Worm (Caenorhabditis elegans) whole organism, L4 larva: ENCODE results near the gene sra-13.
A peak's percentile ranks its signal among the peaks of the same experiment; 100 is the strongest.

Experiments
- D1046.2 ChIP-seq: fragments of 200-800 bp; sonication (Bioruptor generic); IDR thresholded peaks from 2 replicates; pipeline ENCODE4 v1.3.6; 2022; ENCODE audit warnings: missing genetic modification characterization, missing compliant biosample characterization
- F10B5.3 ChIP-seq: sonication (generic microtip); optimal IDR thresholded peaks from 2 replicates; lab custom pipeline; 2016; ENCODE audit warnings: mild to moderate bottlenecking, missing genetic modification characterization, missing compliant biosample characterization
- F49E8.2 ChIP-seq: sonication (generic microtip); optimal IDR thresholded peaks from 2 replicates; lab custom pipeline; 2016; ENCODE audit warnings: missing compliant biosample characterization, mild to moderate bottlenecking, missing genetic modification characterization, borderline replicate concordance
- R02D3.7 ChIP-seq: fragments of 150-350 bp; sonication (generic microtip); optimal IDR thresholded peaks from 3 replicates; lab custom pipeline; 2014; ENCODE audit warnings: missing biosample characterization, missing genetic modification characterization
- T26A8.4 ChIP-seq: fragments of 200-800 bp; sonication (Bioruptor generic); IDR thresholded peaks from 2 replicates; pipeline ENCODE4 v1.3.6; 2022; ENCODE audit warnings: missing genetic modification characterization, missing compliant biosample characterization
- Y105C5A.15 ChIP-seq: fragments of 200-800 bp; sonication (Bioruptor generic); IDR thresholded peaks from 2 replicates; pipeline ENCODE4 v1.3.6; 2022; ENCODE audit warnings: missing genetic modification characterization, missing compliant biosample characterization
- Y48G9A.11 ChIP-seq: fragments of 200-800 bp; sonication (Bioruptor generic); IDR thresholded peaks from 2 replicates; pipeline ENCODE4 v1.3.6; 2022; ENCODE audit warnings: missing genetic modification reagents, missing genetic modification characterization, missing compliant biosample characterization
- ZK337.2 ChIP-seq: fragments of 200-800 bp; sonication (Bioruptor generic); IDR thresholded peaks from 2 replicates; pipeline ENCODE4 v1.3.6; 2022; ENCODE audit warnings: missing genetic modification reagents, missing genetic modification characterization, missing compliant biosample characterization
- aha-1 ChIP-seq: fragments of 150-350 bp; peaks from one replicate; lab custom pipeline; 2014; ENCODE audit warnings: missing biosample characterization, missing genetic modification characterization
- attf-4 ChIP-seq: sonication (generic microtip); optimal IDR thresholded peaks from 3 replicates; lab custom pipeline; 2017; ENCODE audit warnings: missing biosample characterization, missing genetic modification characterization
- ceh-20 ChIP-seq: fragments of 200-800 bp; sonication (Bioruptor generic); IDR thresholded peaks from 2 replicates; pipeline ENCODE4 v1.3.6; 2022; ENCODE audit warnings: missing genetic modification reagents, missing genetic modification characterization, missing compliant biosample characterization
- ceh-82 ChIP-seq: sonication (generic microtip); optimal IDR thresholded peaks from 2 replicates; lab custom pipeline; 2017; ENCODE audit warnings: missing biosample characterization, missing genetic modification characterization
- ces-1 ChIP-seq: fragments of 150-350 bp; sonication (generic microtip); optimal IDR thresholded peaks from 4 replicates; lab custom pipeline; 2014; ENCODE audit warnings: missing biosample characterization, missing genetic modification reagents, missing genetic modification characterization
- cey-2 ChIP-seq: sonication (generic microtip); optimal IDR thresholded peaks from 3 replicates; lab custom pipeline; 2017; ENCODE audit warnings: missing genetic modification characterization, mild to moderate bottlenecking, missing compliant biosample characterization, antibody characterized with exemption, borderline replicate concordance; ENCODE audit not compliant: insufficient read depth
- daf-8 ChIP-seq: fragments of 200-800 bp; sonication (Bioruptor generic); IDR thresholded peaks from 2 replicates; pipeline ENCODE4 v1.3.6; 2022; ENCODE audit warnings: missing genetic modification characterization, missing compliant biosample characterization
- dmd-6 ChIP-seq: fragments of 200-800 bp; sonication (Bioruptor generic); IDR thresholded peaks from 2 replicates; pipeline ENCODE4 v1.3.6; 2022; ENCODE audit warnings: missing genetic modification reagents, missing genetic modification characterization, missing compliant biosample characterization
- dpl-1 ChIP-seq: fragments of 150-350 bp; optimal IDR thresholded peaks from 2 replicates; lab custom pipeline; 2014; ENCODE audit warnings: missing biosample characterization, missing genetic modification reagents, missing genetic modification characterization
- duxl-1 ChIP-seq: sonication (generic microtip); optimal IDR thresholded peaks from 2 replicates; lab custom pipeline; 2016; ENCODE audit warnings: mild to moderate bottlenecking, missing genetic modification characterization, moderate library complexity, missing compliant biosample characterization; ENCODE audit not compliant: poor library complexity
- egl-43 ChIP-seq: fragments of 200-800 bp; sonication (Bioruptor generic); IDR thresholded peaks from 2 replicates; pipeline ENCODE4 v1.3.6; 2022; ENCODE audit warnings: missing genetic modification reagents, missing genetic modification characterization, missing compliant biosample characterization
- fkh-10 ChIP-seq: fragments of 150-350 bp; optimal IDR thresholded peaks from 2 replicates; lab custom pipeline; 2014; ENCODE audit warnings: missing biosample characterization, missing genetic modification reagents, missing genetic modification characterization
- gei-8 ChIP-seq: fragments of 200-800 bp; sonication (Bioruptor generic); optimal IDR thresholded peaks from 2 replicates; lab custom pipeline; 2018; ENCODE audit warnings: mild to moderate bottlenecking, missing genetic modification characterization, missing compliant biosample characterization
- hif-1 ChIP-seq, 2 experiments: sonication (generic microtip); optimal IDR thresholded peaks; 2 replicates each; lab custom pipeline; 2016 to 2017; ENCODE audit warnings: missing compliant biosample characterization in 2 of 2, missing genetic modification characterization in 2 of 2, missing genetic modification reagents in 2 of 2, missing genotype in 2 of 2, mild to moderate bottlenecking in 1 of 2
- hlh-30 ChIP-seq: sonication (generic microtip); optimal IDR thresholded peaks from 2 replicates; lab custom pipeline; 2017; ENCODE audit warnings: antibody characterized with exemption, mild to moderate bottlenecking, missing genetic modification characterization, missing compliant biosample characterization; ENCODE audit not compliant: insufficient read depth
- jun-1 ChIP-seq: fragments of 150-350 bp; optimal IDR thresholded peaks from 2 replicates; lab custom pipeline; 2014; ENCODE audit warnings: missing biosample characterization, missing genetic modification reagents, missing genetic modification characterization
- lin-29 ChIP-seq: fragments of 200-800 bp; sonication (Bioruptor generic); IDR thresholded peaks from 2 replicates; pipeline ENCODE4 v1.3.6; 2022; ENCODE audit warnings: missing genetic modification reagents, missing genetic modification characterization, missing compliant biosample characterization
- lin-38 ChIP-seq: fragments of 200-800 bp; sonication (Bioruptor generic); IDR thresholded peaks from 2 replicates; pipeline ENCODE4 v1.3.6; 2022; ENCODE audit warnings: missing genetic modification reagents, missing genetic modification characterization, missing compliant biosample characterization
- lsy-2 ChIP-seq, 2 experiments: fragments of 150-350 bp in 1 of 2; sonication (generic microtip) in 1 of 2; optimal IDR thresholded peaks; 2 replicates each; lab custom pipeline; 2014 to 2017; ENCODE audit warnings: missing biosample characterization in 2 of 2, missing genetic modification characterization in 2 of 2
- madf-9 ChIP-seq: fragments of 200-800 bp; sonication (Bioruptor generic); conservative IDR thresholded peaks from 2 replicates; pipeline ENCODE4 v1.3.6; 2022; ENCODE audit warnings: missing genetic modification reagents, missing genetic modification characterization, missing compliant biosample characterization
- mep-1 ChIP-seq: fragments of 150-350 bp; sonication (generic microtip); optimal IDR thresholded peaks from 3 replicates; lab custom pipeline; 2014; ENCODE audit warnings: missing biosample characterization, missing genetic modification characterization
- mes-2 ChIP-seq: sonication (generic microtip); optimal IDR thresholded peaks from 2 replicates; lab custom pipeline; 2016; ENCODE audit warnings: missing genotype, mild to moderate bottlenecking, missing genetic modification characterization, missing compliant biosample characterization; ENCODE audit not compliant: poor library complexity, severe bottlenecking
- mxl-2 ChIP-seq: fragments of 200-800 bp; sonication (Bioruptor generic); conservative IDR thresholded peaks from 2 replicates; pipeline ENCODE4 v1.3.6; 2022; ENCODE audit warnings: missing genetic modification reagents, missing genetic modification characterization, missing compliant biosample characterization
- nhr-10 ChIP-seq: fragments of 150-350 bp; optimal IDR thresholded peaks from 2 replicates; lab custom pipeline; 2014; ENCODE audit warnings: missing biosample characterization, missing genetic modification characterization
- nhr-11 ChIP-seq: fragments of 150-350 bp; optimal IDR thresholded peaks from 2 replicates; lab custom pipeline; 2014; ENCODE audit warnings: missing biosample characterization, missing genetic modification characterization
- nhr-111 ChIP-seq: fragments of 200-800 bp; sonication (Bioruptor generic); optimal IDR thresholded peaks from 2 replicates; lab custom pipeline; 2018; ENCODE audit warnings: mild to moderate bottlenecking, missing genetic modification characterization, missing compliant biosample characterization
- nhr-25 ChIP-seq: sonication (generic microtip); optimal IDR thresholded peaks from 2 replicates; lab custom pipeline; 2017; ENCODE audit warnings: missing genetic modification characterization, mild to moderate bottlenecking, missing compliant biosample characterization, antibody characterized with exemption, moderate library complexity, borderline replicate concordance; ENCODE audit not compliant: insufficient read depth
- nhr-28 ChIP-seq: fragments of 150-350 bp; optimal IDR thresholded peaks from 2 replicates; lab custom pipeline; 2014; ENCODE audit warnings: missing biosample characterization, missing genetic modification characterization
- nhr-41 ChIP-seq: fragments of 200-800 bp; sonication (Bioruptor generic); IDR thresholded peaks from 2 replicates; pipeline ENCODE4 v1.3.6; 2022; ENCODE audit warnings: missing genetic modification reagents, missing genetic modification characterization, missing compliant biosample characterization
- nhr-42 ChIP-seq: fragments of 200-800 bp; sonication (Bioruptor generic); IDR thresholded peaks from 2 replicates; pipeline ENCODE4 v1.3.6; 2022; ENCODE audit warnings: missing genetic modification characterization, missing compliant biosample characterization
- nhr-77 ChIP-seq: fragments of 150-350 bp; optimal IDR thresholded peaks from 2 replicates; lab custom pipeline; 2014; ENCODE audit warnings: missing biosample characterization, missing genetic modification characterization
- pha-4 ChIP-seq, 2 experiments: fragments of 150-350 bp in 1 of 2; fragments of 200-800 bp in 1 of 2; sonication (Bioruptor generic) in 1 of 2; IDR thresholded peaks in 1 of 2; optimal IDR thresholded peaks in 1 of 2; 2 replicates each; pipeline versions ENCODE4 v1.3.6 to Lab custom; 2014 to 2022; ENCODE audit warnings: missing genetic modification characterization in 2 of 2, missing genetic modification reagents in 2 of 2, missing biosample characterization in 1 of 2, missing compliant biosample characterization in 1 of 2
- php-3 ChIP-seq: fragments of 200-800 bp; sonication (Bioruptor generic); IDR thresholded peaks from 2 replicates; pipeline ENCODE4 v1.3.6; 2022; ENCODE audit warnings: missing genetic modification reagents, missing genetic modification characterization, missing compliant biosample characterization
- pqm-1 ChIP-seq: sonication (generic microtip); optimal IDR thresholded peaks from 2 replicates; lab custom pipeline; 2017; ENCODE audit warnings: missing biosample characterization, missing genetic modification characterization
- rbr-2 ChIP-seq: sonication (generic microtip); optimal IDR thresholded peaks from 2 replicates; lab custom pipeline; 2016; ENCODE audit warnings: missing genotype, missing genetic modification characterization, missing compliant biosample characterization
- snpc-4 ChIP-seq: fragments of 150-350 bp; optimal IDR thresholded peaks from 2 replicates; lab custom pipeline; 2014; ENCODE audit warnings: missing biosample characterization, missing genetic modification characterization
- spr-1 ChIP-seq: sonication (generic microtip); optimal IDR thresholded peaks from 2 replicates; lab custom pipeline; 2016; ENCODE audit warnings: mild to moderate bottlenecking, missing genetic modification characterization, missing compliant biosample characterization
- unc-130 ChIP-seq: sonication (generic microtip); optimal IDR thresholded peaks from 2 replicates; lab custom pipeline; 2016; ENCODE audit warnings: missing genetic modification reagents, missing genetic modification characterization, missing compliant biosample characterization
- unc-39 ChIP-seq: sonication (generic microtip); optimal IDR thresholded peaks from 2 replicates; lab custom pipeline; 2017; ENCODE audit warnings: missing biosample characterization, missing genetic modification characterization
- zip-2 ChIP-seq: fragments of 150-350 bp; optimal IDR thresholded peaks from 2 replicates; lab custom pipeline; 2014; ENCODE audit warnings: missing biosample characterization, missing genetic modification characterization

The sra-13 gene

ce11 chrII:8441519-8441918 lies 34.0 kb downstream of the sra-13 start (continued):
- peak; percentile 84 for TF ChIP-seq spr-1 (tag; lab: Kevin White, UChicago)
- peak; percentile 88 for TF ChIP-seq D1046.2 (GFP tag; lab: Robert Waterston, UW)
- TF ChIP-seq madf-9 (GFP tag; lab: Robert Waterston, UW), result no peak
- no peak for TF ChIP-seq unc-39 (tag; lab: Kevin White, UChicago)
- peak; percentile 75 for TF ChIP-seq nhr-111 (GFP tag; lab: Kevin White, UChicago)
- TF ChIP-seq T26A8.4 (GFP tag; lab: Robert Waterston, UW), result peak; percentile 81
- TF ChIP-seq nhr-11, result no peak
- TF ChIP-seq aha-1 (tag; lab: Kevin White, UChicago), result peak; percentile 87
- TF ChIP-seq pqm-1 (tag; lab: Kevin White, UChicago), result no peak
- 0 out of 2 replicates have a peak, but pooled peaks have one; percentile 48 for TF ChIP-seq Y105C5A.15
- peak; percentile 38 for TF ChIP-seq unc-130 (GFP tag; lab: Kevin White, UChicago)
- 0 out of 2 replicates have a peak, but pooled peaks have one; percentile 25 for TF ChIP-seq ZK337.2 (GFP tag; lab: Robert Waterston, UW)
- TF ChIP-seq mxl-2, result 0 out of 2 replicates have a peak, but pooled peaks have one; percentile 54
- TF ChIP-seq nhr-41, result 0 out of 2 replicates have a peak, but pooled peaks have one; percentile 66
- no peak for TF ChIP-seq attf-4 (tag; lab: Kevin White, UChicago)
- no peak for TF ChIP-seq fkh-10
- TF ChIP-seq php-3 (GFP tag; lab: Robert Waterston, UW), result peak; percentile 77

DNA sequence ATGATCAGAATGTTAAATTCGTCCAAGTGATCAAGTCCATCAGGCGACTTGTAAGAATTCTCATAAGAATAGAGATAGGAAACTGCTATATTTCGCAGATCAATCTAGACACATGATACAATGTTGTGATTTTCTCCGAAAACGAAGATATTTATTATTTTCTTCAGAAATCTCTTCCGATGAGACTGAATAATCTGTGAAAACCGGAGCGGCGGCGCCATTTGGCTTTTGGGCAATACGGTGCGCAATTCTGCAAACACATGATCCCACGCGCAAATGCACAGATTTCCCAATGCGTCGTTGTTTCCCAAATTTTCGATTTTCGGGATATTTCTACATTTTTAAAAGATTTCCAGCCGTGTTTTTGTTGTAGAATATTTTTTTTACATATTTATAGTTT lies 34.7 kb downstream of the sra-13 start:
- no peak for TF ChIP-seq nhr-42
- peak; percentile 39 for TF ChIP-seq duxl-1 (tag; lab: Kevin White, UChicago)
- TF ChIP-seq hif-1 (tag; optimal IDR thresholded peaks at IDR 0.05; lab: Kevin White, UChicago), result peak in 1 of 2 experiments; percentile 5
- no peak for TF ChIP-seq nhr-25 (tag; lab: Kevin White, UChicago)
- TF ChIP-seq nhr-41, result no peak
- TF ChIP-seq pha-4 (GFP tag; IDR thresholded peaks at IDR 0.05; lab: Robert Waterston, UW), result no peak
- no peak for TF ChIP-seq pha-4 (tag; optimal IDR thresholded peaks at IDR 0.05; lab: Kevin White, UChicago)
- no peak for TF ChIP-seq cey-2 (tag; lab: Kevin White, UChicago)
- TF ChIP-seq daf-8 (GFP tag; lab: Robert Waterston, UW), result no peak
- no peak for TF ChIP-seq gei-8
- TF ChIP-seq pqm-1 (tag; lab: Kevin White, UChicago), result no peak
- peak; percentile 48 for TF ChIP-seq hlh-30
- TF ChIP-seq ceh-20 (GFP tag; lab: Robert Waterston, UW), result 0 out of 2 replicates have a peak, but pooled peaks have one; percentile 12
- TF ChIP-seq F49E8.2 (tag; lab: Kevin White, UChicago), result no peak
- TF ChIP-seq dpl-1 (GFP tag; lab: Kevin White, UChicago), result peak; percentile 57
- TF ChIP-seq ces-1 (GFP tag; lab: Kevin White, UChicago), result no peak
- no peak for TF ChIP-seq zip-2 (tag; lab: Kevin White, UChicago)
- TF ChIP-seq ceh-82 (tag; lab: Kevin White, UChicago), result no peak
- TF ChIP-seq F10B5.3, result no peak
- TF ChIP-seq nhr-10 (tag; lab: Kevin White, UChicago), result no peak
- peak; percentile 6; the same call in 1 of the 2 replicates for TF ChIP-seq Y48G9A.11 (GFP tag; lab: Robert Waterston, UW)
- peak; percentile 74 for TF ChIP-seq nhr-28 (tag; lab: Kevin White, UChicago)
- TF ChIP-seq rbr-2, result peak; percentile 32
- peak; percentile 69 for TF ChIP-seq mes-2 (tag; lab: Kevin White, UChicago)
- TF ChIP-seq egl-43 (GFP tag; lab: Robert Waterston, UW), result no peak
- peak; percentile 9; the same call in 1 of the 2 replicates for TF ChIP-seq dmd-6 (GFP tag; lab: Robert Waterston, UW)
- no peak for TF ChIP-seq snpc-4 (tag; lab: Kevin White, UChicago)
- TF ChIP-seq lsy-2 (tag; optimal IDR thresholded peaks at IDR 0.05; lab: Kevin White, UChicago), result peak in 1 of 2 experiments; percentile 91
- TF ChIP-seq lin-38 (GFP tag; lab: Robert Waterston, UW), result peak; percentile 60
- no peak for TF ChIP-seq R02D3.7 (tag; lab: Kevin White, UChicago)
- no peak for TF ChIP-seq lin-29 (GFP tag; lab: Robert Waterston, UW)
- no peak for TF ChIP-seq jun-1 (tag; lab: Kevin White, UChicago)
- TF ChIP-seq T26A8.4 (GFP tag; lab: Robert Waterston, UW), result peak; percentile 23; the same call in 1 of the 2 replicates
- no peak for TF ChIP-seq nhr-77
- TF ChIP-seq mxl-2, result no peak
- TF ChIP-seq mep-1, result peak; percentile 48
